Worm (Caenorhabditis elegans) whole organism, L4 larva: ENCODE data around the gene rgs-2.

Experiments
- D1046.2 ChIP-seq: fragments of 200-800 bp; sonication (Bioruptor generic); IDR thresholded peaks from 2 replicates; pipeline ENCODE4 v1.3.6; 2022; ENCODE audit warnings: missing genetic modification characterization, missing compliant biosample characterization
- Y5F2A.4 ChIP-seq: fragments of 200-800 bp; sonication (Bioruptor generic); optimal IDR thresholded peaks from 2 replicates; lab custom pipeline; 2018; ENCODE audit warnings: mild to moderate bottlenecking, missing genetic modification characterization, missing compliant biosample characterization
- Y75B8A.6 ChIP-seq: fragments of 200-800 bp; sonication (Bioruptor generic); IDR thresholded peaks from 2 replicates; pipeline ENCODE4 v1.3.6; 2022; ENCODE audit warnings: missing genetic modification reagents, missing genetic modification characterization, missing compliant biosample characterization
- ZK337.2 ChIP-seq: fragments of 200-800 bp; sonication (Bioruptor generic); IDR thresholded peaks from 2 replicates; pipeline ENCODE4 v1.3.6; 2022; ENCODE audit warnings: missing genetic modification reagents, missing genetic modification characterization, missing compliant biosample characterization
- aha-1 ChIP-seq: fragments of 150-350 bp; peaks from one replicate; lab custom pipeline; 2014; ENCODE audit warnings: missing biosample characterization, missing genetic modification characterization
- attf-4 ChIP-seq: sonication (generic microtip); optimal IDR thresholded peaks from 3 replicates; lab custom pipeline; 2017; ENCODE audit warnings: missing biosample characterization, missing genetic modification characterization
- ceh-20 ChIP-seq: fragments of 200-800 bp; sonication (Bioruptor generic); IDR thresholded peaks from 2 replicates; pipeline ENCODE4 v1.3.6; 2022; ENCODE audit warnings: missing genetic modification reagents, missing genetic modification characterization, missing compliant biosample characterization
- ceh-28 ChIP-seq: fragments of 150-350 bp; optimal IDR thresholded peaks from 2 replicates; lab custom pipeline; 2014; ENCODE audit warnings: missing biosample characterization, missing genetic modification reagents, missing genetic modification characterization
- ceh-82 ChIP-seq: sonication (generic microtip); optimal IDR thresholded peaks from 2 replicates; lab custom pipeline; 2017; ENCODE audit warnings: missing biosample characterization, missing genetic modification characterization
- ces-1 ChIP-seq: fragments of 150-350 bp; sonication (generic microtip); optimal IDR thresholded peaks from 4 replicates; lab custom pipeline; 2014; ENCODE audit warnings: missing biosample characterization, missing genetic modification reagents, missing genetic modification characterization
- cey-2 ChIP-seq: sonication (generic microtip); optimal IDR thresholded peaks from 3 replicates; lab custom pipeline; 2017; ENCODE audit warnings: missing genetic modification characterization, mild to moderate bottlenecking, missing compliant biosample characterization, antibody characterized with exemption, borderline replicate concordance; ENCODE audit not compliant: insufficient read depth
- daf-12 ChIP-seq: fragments of 150-350 bp; optimal IDR thresholded peaks from 2 replicates; lab custom pipeline; 2014; ENCODE audit warnings: missing biosample characterization, missing genetic modification reagents, missing genetic modification characterization
- daf-19 ChIP-seq: fragments of 200-800 bp; sonication (Bioruptor generic); conservative IDR thresholded peaks from 2 replicates; pipeline ENCODE4 v1.3.6; 2022; ENCODE audit warnings: missing genetic modification characterization, missing compliant biosample characterization
- daf-8 ChIP-seq: fragments of 200-800 bp; sonication (Bioruptor generic); IDR thresholded peaks from 2 replicates; pipeline ENCODE4 v1.3.6; 2022; ENCODE audit warnings: missing genetic modification characterization, missing compliant biosample characterization
- dpl-1 ChIP-seq: fragments of 150-350 bp; optimal IDR thresholded peaks from 2 replicates; lab custom pipeline; 2014; ENCODE audit warnings: missing biosample characterization, missing genetic modification reagents, missing genetic modification characterization
- gei-8 ChIP-seq: fragments of 200-800 bp; sonication (Bioruptor generic); optimal IDR thresholded peaks from 2 replicates; lab custom pipeline; 2018; ENCODE audit warnings: mild to moderate bottlenecking, missing genetic modification characterization, missing compliant biosample characterization
- hif-1 ChIP-seq, 2 experiments: sonication (generic microtip); optimal IDR thresholded peaks; 2 replicates each; lab custom pipeline; 2016 to 2017; ENCODE audit warnings: missing compliant biosample characterization in 2 of 2, missing genetic modification characterization in 2 of 2, missing genetic modification reagents in 2 of 2, missing genotype in 2 of 2, mild to moderate bottlenecking in 1 of 2
- hmg-1.1 ChIP-seq: fragments of 200-800 bp; sonication (Bioruptor generic); IDR thresholded peaks from 2 replicates; pipeline ENCODE4 v1.3.6; 2022; ENCODE audit warnings: missing genetic modification reagents, missing genetic modification characterization, missing compliant biosample characterization
- jun-1 ChIP-seq: fragments of 150-350 bp; optimal IDR thresholded peaks from 2 replicates; lab custom pipeline; 2014; ENCODE audit warnings: missing biosample characterization, missing genetic modification reagents, missing genetic modification characterization
- lin-13 ChIP-seq: fragments of 150-350 bp; optimal IDR thresholded peaks from 2 replicates; lab custom pipeline; 2014; ENCODE audit warnings: missing biosample characterization, missing genetic modification reagents, missing genetic modification characterization
- lin-29 ChIP-seq: fragments of 200-800 bp; sonication (Bioruptor generic); IDR thresholded peaks from 2 replicates; pipeline ENCODE4 v1.3.6; 2022; ENCODE audit warnings: missing genetic modification reagents, missing genetic modification characterization, missing compliant biosample characterization
- lin-39 ChIP-seq: fragments of 150-350 bp; optimal IDR thresholded peaks from 2 replicates; lab custom pipeline; 2014; ENCODE audit warnings: missing biosample characterization, missing genetic modification reagents, missing genetic modification characterization
- lir-3 ChIP-seq: sonication (generic microtip); optimal IDR thresholded peaks from 2 replicates; lab custom pipeline; 2016; ENCODE audit warnings: mild to moderate bottlenecking, missing genetic modification characterization, missing compliant biosample characterization
- mdt-29 ChIP-seq: fragments of 200-800 bp; sonication (Bioruptor generic); IDR thresholded peaks from 2 replicates; pipeline ENCODE4 v1.3.6; 2022; ENCODE audit warnings: missing genetic modification reagents, missing genetic modification characterization, missing compliant biosample characterization
- mes-2 ChIP-seq: sonication (generic microtip); optimal IDR thresholded peaks from 2 replicates; lab custom pipeline; 2016; ENCODE audit warnings: missing genotype, mild to moderate bottlenecking, missing genetic modification characterization, missing compliant biosample characterization; ENCODE audit not compliant: poor library complexity, severe bottlenecking
- nhr-102 ChIP-seq: sonication (generic microtip); optimal IDR thresholded peaks from 2 replicates; lab custom pipeline; 2016; ENCODE audit warnings: mild to moderate bottlenecking, missing genetic modification characterization, moderate library complexity, missing compliant biosample characterization
- nhr-237 ChIP-seq: sonication (generic microtip); optimal IDR thresholded peaks from 2 replicates; lab custom pipeline; 2017; ENCODE audit warnings: missing biosample characterization, missing genetic modification characterization
- nhr-28 ChIP-seq: fragments of 150-350 bp; optimal IDR thresholded peaks from 2 replicates; lab custom pipeline; 2014; ENCODE audit warnings: missing biosample characterization, missing genetic modification characterization
- nhr-48 ChIP-seq: sonication (generic microtip); optimal IDR thresholded peaks from 2 replicates; lab custom pipeline; 2016; ENCODE audit warnings: mild to moderate bottlenecking, missing genetic modification characterization, missing compliant biosample characterization
- nhr-6 ChIP-seq: fragments of 150-350 bp; optimal IDR thresholded peaks from 2 replicates; lab custom pipeline; 2014; ENCODE audit warnings: missing biosample characterization, missing genetic modification characterization
- php-3 ChIP-seq: fragments of 200-800 bp; sonication (Bioruptor generic); IDR thresholded peaks from 2 replicates; pipeline ENCODE4 v1.3.6; 2022; ENCODE audit warnings: missing genetic modification reagents, missing genetic modification characterization, missing compliant biosample characterization
- rbr-2 ChIP-seq: sonication (generic microtip); optimal IDR thresholded peaks from 2 replicates; lab custom pipeline; 2016; ENCODE audit warnings: missing genotype, missing genetic modification characterization, missing compliant biosample characterization
- sdz-12 ChIP-seq: fragments of 200-800 bp; sonication (Bioruptor generic); optimal IDR thresholded peaks from 2 replicates; lab custom pipeline; 2018; ENCODE audit warnings: mild to moderate bottlenecking, missing genetic modification characterization, missing compliant biosample characterization
- snpc-1.2 ChIP-seq: fragments of 200-800 bp; sonication (Bioruptor generic); IDR thresholded peaks from 2 replicates; pipeline ENCODE4 v1.3.6; 2022; ENCODE audit warnings: missing genetic modification reagents, missing genetic modification characterization, missing compliant biosample characterization
- unc-130 ChIP-seq: sonication (generic microtip); optimal IDR thresholded peaks from 2 replicates; lab custom pipeline; 2016; ENCODE audit warnings: missing genetic modification reagents, missing genetic modification characterization, missing compliant biosample characterization
- unc-39 ChIP-seq: sonication (generic microtip); optimal IDR thresholded peaks from 2 replicates; lab custom pipeline; 2017; ENCODE audit warnings: missing biosample characterization, missing genetic modification characterization
- zag-1 ChIP-seq: fragments of 150-350 bp; optimal IDR thresholded peaks from 2 replicates; lab custom pipeline; 2014; ENCODE audit warnings: missing biosample characterization, missing genetic modification characterization
- ztf-11 ChIP-seq: fragments of 150-350 bp; optimal IDR thresholded peaks from 2 replicates; lab custom pipeline; 2014; ENCODE audit warnings: missing biosample characterization, missing genetic modification characterization

The rgs-2 gene

ce11 chrX:12701963-12702362 is 10.5 kb upstream of the rgs-2 start, which contains the start of gene nhr-214:
TSS of gene nhr-214 (minus strand) at chrX:12702063.
- TF ChIP-seq zag-1 (tag; lab: Kevin White, UChicago) (no peak), jun-1 (tag; lab: Kevin White, UChicago) (no peak), Y75B8A.6 (GFP tag; lab: Robert Waterston, UW) (no peak), mes-2 (tag; lab: Kevin White, UChicago) (no peak), cey-2 (tag; lab: Kevin White, UChicago) (no peak), D1046.2 (no peak), nhr-28 (tag; lab: Kevin White, UChicago) (no peak), daf-19 (GFP tag; lab: Robert Waterston, UW) (no peak), gei-8 (GFP tag; lab: Kevin White, UChicago) (no peak), nhr-6 (tag; lab: Kevin White, UChicago) (no peak), nhr-102 (tag; lab: Kevin White, UChicago) (no peak), snpc-1.2 (GFP tag; lab: Robert Waterston, UW) (no peak), hmg-1.1 (GFP tag; lab: Robert Waterston, UW) (no peak), attf-4 (tag; lab: Kevin White, UChicago) (no peak), lin-39 (tag; lab: Kevin White, UChicago) (no peak), lir-3 (tag; lab: Kevin White, UChicago) (no peak), lin-29 (GFP tag; lab: Robert Waterston, UW) (no peak), ceh-20 (GFP tag; lab: Robert Waterston, UW) (no peak), nhr-48 (tag; lab: Kevin White, UChicago) (no peak), mdt-29 (GFP tag; lab: Robert Waterston, UW) (no peak)

DNA sequence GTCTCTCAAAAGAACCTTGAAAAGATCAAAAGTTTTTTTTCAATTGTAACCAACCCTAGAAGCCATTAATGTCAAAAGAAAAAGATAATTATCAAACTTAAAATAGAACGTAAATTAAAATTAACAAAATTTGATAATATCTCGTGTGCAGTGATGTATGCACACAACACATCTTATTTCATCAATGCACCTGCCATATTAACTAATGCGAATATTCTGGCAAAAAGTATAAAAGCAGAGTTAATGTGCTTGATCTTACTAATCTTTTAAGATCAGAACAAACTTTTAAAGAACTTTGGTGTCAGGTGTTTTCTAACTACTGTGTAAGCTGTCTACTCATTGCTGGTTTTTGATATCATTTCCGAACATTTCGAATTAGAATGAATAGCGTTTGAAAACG is 9.7 kb upstream of the rgs-2 start:
- TF ChIP-seq ZK337.2 (no peak), lin-29 (GFP tag; lab: Robert Waterston, UW) (no peak), mes-2 (tag; lab: Kevin White, UChicago) (no peak), lin-13 (GFP tag; lab: Kevin White, UChicago) (no peak), rbr-2 (tag; lab: Kevin White, UChicago) (no peak), Y5F2A.4 (no peak), ztf-11 (no peak), daf-8 (GFP tag; lab: Robert Waterston, UW) (no peak), unc-130 (GFP tag; lab: Kevin White, UChicago) (no peak), daf-12 (no peak)

ce11 chrX:12704721-12705120 is 7.7 kb upstream of the rgs-2 start, which contains the start of gene nhr-272:
TSS of gene nhr-272 (minus strand) at chrX:12704821.
- no peak for TF ChIP-seq nhr-237 (tag; lab: Kevin White, UChicago)
- no peak for TF ChIP-seq jun-1 (tag; lab: Kevin White, UChicago)
- TF ChIP-seq dpl-1 (GFP tag; lab: Kevin White, UChicago): no peak
- no peak for TF ChIP-seq ces-1
- no peak for TF ChIP-seq php-3 (GFP tag; lab: Robert Waterston, UW)
- no peak for TF ChIP-seq lin-39 (tag; lab: Kevin White, UChicago)
- no peak for TF ChIP-seq ceh-82

DNA sequence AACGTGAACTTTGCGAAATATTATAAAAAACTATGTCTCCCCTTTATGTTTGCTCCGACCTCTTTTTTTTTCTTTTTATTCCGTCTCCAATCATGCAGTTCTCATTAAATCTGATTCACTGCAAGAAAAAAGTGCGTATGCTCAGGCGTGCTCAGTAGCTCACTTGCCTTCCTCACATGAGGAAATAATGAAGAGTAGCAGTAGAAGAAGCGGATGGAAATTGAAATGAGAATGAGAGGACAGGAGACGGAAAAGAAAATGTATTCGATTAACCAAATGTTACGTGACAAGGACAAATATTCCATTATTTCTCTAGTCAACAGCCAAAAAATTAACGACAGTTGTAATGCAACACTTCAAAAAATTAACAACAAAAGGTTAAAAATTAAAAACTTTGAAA is 561 bp downstream of the rgs-2 start:
- TF ChIP-seq unc-39 (tag; lab: Kevin White, UChicago): no peak
- peak; percentile 98 for TF ChIP-seq aha-1
- TF ChIP-seq hif-1 (tag; optimal IDR thresholded peaks at IDR 0.05; lab: Kevin White, UChicago): peak in 1 of 2 experiments; percentile 19
- no peak for TF ChIP-seq jun-1 (tag; lab: Kevin White, UChicago)
- no peak for TF ChIP-seq sdz-12 (GFP tag; lab: Kevin White, UChicago)
- TF ChIP-seq ceh-28 (tag; lab: Kevin White, UChicago): no peak
